Worm (Caenorhabditis elegans) whole organism, L4 larva: Measurements from ENCODE around the gene F08G2.4.
"Not testable (repeated sequence)": the region's sequence is repeated elsewhere in the genome, so short reads cannot be mapped to it uniquely, and the experiment has no call there.

Experiments
- F37D6.2 ChIP-seq: sonication (generic microtip); optimal IDR thresholded peaks from 2 replicates; lab custom pipeline; 2016; ENCODE audit warnings: mild to moderate bottlenecking, missing genetic modification characterization, missing compliant biosample characterization
- F44E2.7 ChIP-seq: fragments of 200-800 bp; sonication (Bioruptor generic); IDR thresholded peaks from 2 replicates; pipeline ENCODE4 v2.1.2; 2022; ENCODE audit warnings: missing genetic modification characterization, missing compliant biosample characterization
- fkh-10 ChIP-seq: fragments of 150-350 bp; optimal IDR thresholded peaks from 2 replicates; lab custom pipeline; 2014; ENCODE audit warnings: missing biosample characterization, missing genetic modification reagents, missing genetic modification characterization
- jun-1 ChIP-seq: fragments of 150-350 bp; optimal IDR thresholded peaks from 2 replicates; lab custom pipeline; 2014; ENCODE audit warnings: missing biosample characterization, missing genetic modification reagents, missing genetic modification characterization
- mdl-1 ChIP-seq, 2 experiments: fragments of 150-350 bp in 1 of 2; sonication (generic microtip) in 1 of 2; optimal IDR thresholded peaks; 2 replicates each; lab custom pipeline; 2014 to 2017; ENCODE audit warnings: missing biosample characterization in 2 of 2, missing genetic modification characterization in 2 of 2
- nhr-77 ChIP-seq: fragments of 150-350 bp; optimal IDR thresholded peaks from 2 replicates; lab custom pipeline; 2014; ENCODE audit warnings: missing biosample characterization, missing genetic modification characterization
- zag-1 ChIP-seq: fragments of 150-350 bp; optimal IDR thresholded peaks from 2 replicates; lab custom pipeline; 2014; ENCODE audit warnings: missing biosample characterization, missing genetic modification characterization

- TF ChIP-seq nhr-77 (tag; lab: Kevin White, UChicago); jun-1; F37D6.2; fkh-10; zag-1; mdl-1 (tag; optimal IDR thresholded peaks at IDR 0.05; lab: Kevin White, UChicago); F44E2.7 (GFP tag; lab: Robert Waterston, UW): not testable (repeated sequence)
These were observed 12.4 kb upstream of the F08G2.4 start, which contains the start of gene his-16 for ce11 chrII:13818043-13818442.
